Worm (Caenorhabditis elegans) whole organism, L3 larva: Measurements from ENCODE around the gene trr-1.

Source experiments
- R02D3.7 ChIP-seq: fragments of 150-350 bp; optimal IDR thresholded peaks from 2 replicates; lab custom pipeline; 2014; ENCODE audit warnings: missing biosample characterization, missing genetic modification characterization
- aly-2 ChIP-seq: fragments of 150-350 bp; optimal IDR thresholded peaks from 2 replicates; lab custom pipeline; 2014; ENCODE audit warnings: missing biosample characterization, missing genetic modification characterization
- ama-1 ChIP-seq: fragments of 150-350 bp; optimal IDR thresholded peaks from 2 replicates; lab custom pipeline; 2018
- ceh-16 ChIP-seq: sonication (generic microtip); optimal IDR thresholded peaks from 2 replicates; lab custom pipeline; 2017; ENCODE audit warnings: missing biosample characterization, missing genetic modification characterization
- ceh-28 ChIP-seq: fragments of 150-350 bp; optimal IDR thresholded peaks from 2 replicates; lab custom pipeline; 2014; ENCODE audit warnings: missing biosample characterization, missing genetic modification reagents, missing genetic modification characterization
- ceh-82 ChIP-seq: fragments of 150-350 bp; optimal IDR thresholded peaks from 2 replicates; lab custom pipeline; 2014; ENCODE audit warnings: missing biosample characterization, missing genetic modification characterization
- ceh-9 ChIP-seq: sonication (generic microtip); optimal IDR thresholded peaks from 2 replicates; lab custom pipeline; 2018; ENCODE audit warnings: missing biosample characterization, missing genetic modification characterization
- daf-12 ChIP-seq: fragments of 150-350 bp; optimal IDR thresholded peaks from 2 replicates; lab custom pipeline; 2014; ENCODE audit warnings: missing biosample characterization, missing genetic modification reagents, missing genetic modification characterization
- egl-27 ChIP-seq: sonication (generic microtip); optimal IDR thresholded peaks from 4 replicates; lab custom pipeline; 2017; ENCODE audit warnings: missing biosample characterization, missing genetic modification reagents, missing genetic modification characterization
- egl-5 ChIP-seq: fragments of 150-350 bp; optimal IDR thresholded peaks from 2 replicates; lab custom pipeline; 2017; ENCODE audit warnings: missing biosample characterization, missing genetic modification reagents, missing genetic modification characterization, inconsistent platforms
- elt-1 ChIP-seq: fragments of 150-350 bp; optimal IDR thresholded peaks from 2 replicates; lab custom pipeline; 2014; ENCODE audit warnings: missing biosample characterization, missing genetic modification characterization
- elt-2 ChIP-seq: sonication (generic microtip); optimal IDR thresholded peaks from 2 replicates; lab custom pipeline; 2016; ENCODE audit warnings: missing genetic modification reagents, mild to moderate bottlenecking, missing genetic modification characterization, missing compliant biosample characterization
- elt-3 ChIP-seq, 3 experiments: fragments of 150-350 bp in 1 of 3; sonication (generic microtip) in 2 of 3; optimal IDR thresholded peaks; 2 replicates in 2 of 3; 4 replicates in 1 of 3; lab custom pipeline; 2014 to 2017; ENCODE audit warnings: missing biosample characterization in 3 of 3, missing genetic modification characterization in 3 of 3
- eor-1 ChIP-seq, 2 experiments: fragments of 150-350 bp; optimal IDR thresholded peaks; 2 replicates each; lab custom pipeline; 2014 to 2018; ENCODE audit warnings: missing biosample characterization in 2 of 2, missing genetic modification characterization in 2 of 2
- fkh-10 ChIP-seq: sonication (generic microtip); optimal IDR thresholded peaks from 2 replicates; lab custom pipeline; 2017; ENCODE audit warnings: missing biosample characterization, missing genetic modification reagents, missing genetic modification characterization
- fkh-2 ChIP-seq: fragments of 150-350 bp; optimal IDR thresholded peaks from 2 replicates; lab custom pipeline; 2014; ENCODE audit warnings: missing biosample characterization, missing genetic modification reagents, missing genetic modification characterization
- fos-1 ChIP-seq: fragments of 150-350 bp; optimal IDR thresholded peaks from 2 replicates; lab custom pipeline; 2014; ENCODE audit warnings: missing biosample characterization, missing genetic modification characterization
- hmg-11 ChIP-seq: sonication (generic microtip); optimal IDR thresholded peaks from 2 replicates; lab custom pipeline; 2016; ENCODE audit warnings: missing genetic modification characterization, missing compliant biosample characterization
- jun-1 ChIP-seq: fragments of 150-350 bp; optimal IDR thresholded peaks from 2 replicates; lab custom pipeline; 2014; ENCODE audit warnings: missing biosample characterization, missing genetic modification reagents, missing genetic modification characterization
- lin-15B ChIP-seq: fragments of 150-350 bp; optimal IDR thresholded peaks from 2 replicates; lab custom pipeline; 2014; ENCODE audit warnings: missing biosample characterization, missing genetic modification characterization
- lin-39 ChIP-seq: fragments of 150-350 bp; optimal IDR thresholded peaks from 2 replicates; lab custom pipeline; 2018; ENCODE audit warnings: missing biosample characterization, missing genetic modification reagents, missing genetic modification characterization
- lsy-12 ChIP-seq: sonication (generic microtip); optimal IDR thresholded peaks from 2 replicates; lab custom pipeline; 2016; ENCODE audit warnings: mild to moderate bottlenecking, missing genetic modification characterization, missing compliant biosample characterization
- mdl-1 ChIP-seq: fragments of 150-350 bp; optimal IDR thresholded peaks from 2 replicates; lab custom pipeline; 2014; ENCODE audit warnings: missing biosample characterization, missing genetic modification characterization
- mml-1 ChIP-seq: fragments of 150-350 bp; sonication (generic microtip); optimal IDR thresholded peaks from 3 replicates; lab custom pipeline; 2014; ENCODE audit warnings: missing biosample characterization, missing genetic modification characterization
- nfya-1 ChIP-seq: sonication (generic microtip); optimal IDR thresholded peaks from 2 replicates; lab custom pipeline; 2017; ENCODE audit warnings: missing genetic modification characterization, mild to moderate bottlenecking, missing compliant biosample characterization, antibody characterized with exemption, moderate library complexity; ENCODE audit not compliant: insufficient read depth
- nhr-11 ChIP-seq: fragments of 150-350 bp; optimal IDR thresholded peaks from 2 replicates; lab custom pipeline; 2014; ENCODE audit warnings: missing biosample characterization, missing genetic modification characterization
- nhr-12 ChIP-seq: fragments of 150-350 bp; optimal IDR thresholded peaks from 2 replicates; lab custom pipeline; 2014; ENCODE audit warnings: missing biosample characterization, missing genetic modification characterization
- nhr-237 ChIP-seq: fragments of 150-350 bp; optimal IDR thresholded peaks from 2 replicates; lab custom pipeline; 2014; ENCODE audit warnings: missing biosample characterization, missing genetic modification characterization
- nhr-25 ChIP-seq: sonication (generic microtip); optimal IDR thresholded peaks from 2 replicates; lab custom pipeline; 2017; ENCODE audit warnings: missing biosample characterization, missing genetic modification characterization
- nhr-28 ChIP-seq: fragments of 150-350 bp; optimal IDR thresholded peaks from 2 replicates; lab custom pipeline; 2014; ENCODE audit warnings: missing biosample characterization, missing genetic modification characterization
- nhr-67 ChIP-seq: fragments of 150-350 bp; optimal IDR thresholded peaks from 2 replicates; lab custom pipeline; 2014; ENCODE audit warnings: missing biosample characterization, missing genetic modification characterization
- nhr-76 ChIP-seq: fragments of 150-350 bp; sonication (generic microtip); optimal IDR thresholded peaks from 5 replicates; lab custom pipeline; 2014; ENCODE audit warnings: missing biosample characterization, missing genetic modification characterization
- nhr-77 ChIP-seq: fragments of 150-350 bp; optimal IDR thresholded peaks from 2 replicates; lab custom pipeline; 2014; ENCODE audit warnings: missing biosample characterization, missing genetic modification characterization
- pha-4 ChIP-seq: fragments of 150-350 bp; optimal IDR thresholded peaks from 2 replicates; lab custom pipeline; 2014; ENCODE audit warnings: missing biosample characterization, missing genetic modification reagents, missing genetic modification characterization
- pqm-1 ChIP-seq: fragments of 150-350 bp; optimal IDR thresholded peaks from 2 replicates; lab custom pipeline; 2017; ENCODE audit warnings: missing biosample characterization, missing genetic modification characterization, inconsistent platforms
- sea-2 ChIP-seq: fragments of 150-350 bp; sonication (generic microtip); optimal IDR thresholded peaks from 4 replicates; lab custom pipeline; 2014; ENCODE audit warnings: missing biosample characterization, missing genetic modification reagents, missing genetic modification characterization
- skn-1 ChIP-seq: fragments of 150-350 bp; optimal IDR thresholded peaks from 2 replicates; lab custom pipeline; 2014; ENCODE audit warnings: missing biosample characterization, missing genetic modification characterization
- snpc-4 ChIP-seq: fragments of 150-350 bp; optimal IDR thresholded peaks from 2 replicates; lab custom pipeline; 2014; ENCODE audit warnings: missing biosample characterization, missing genetic modification characterization
- tbx-2 ChIP-seq: sonication (generic microtip); optimal IDR thresholded peaks from 2 replicates; lab custom pipeline; 2016; ENCODE audit warnings: mild to moderate bottlenecking, missing genetic modification characterization, missing compliant biosample characterization
- unc-39 ChIP-seq: sonication (generic microtip); optimal IDR thresholded peaks from 4 replicates; lab custom pipeline; 2017; ENCODE audit warnings: missing biosample characterization, missing genetic modification characterization
- unc-62 ChIP-seq: fragments of 150-350 bp; sonication (generic microtip); optimal IDR thresholded peaks from 4 replicates; lab custom pipeline; 2014; ENCODE audit warnings: missing biosample characterization, missing genetic modification reagents, missing genetic modification characterization
- zag-1 ChIP-seq: fragments of 150-350 bp; optimal IDR thresholded peaks from 2 replicates; lab custom pipeline; 2014; ENCODE audit warnings: missing biosample characterization, missing genetic modification characterization
- ztf-11 ChIP-seq: fragments of 150-350 bp; optimal IDR thresholded peaks from 2 replicates; lab custom pipeline; 2014; ENCODE audit warnings: missing biosample characterization, missing genetic modification characterization
- ztf-4 ChIP-seq: fragments of 150-350 bp; optimal IDR thresholded peaks from 2 replicates; lab custom pipeline; 2014; ENCODE audit warnings: missing biosample characterization, missing genetic modification characterization

The trr-1 gene

DNA sequence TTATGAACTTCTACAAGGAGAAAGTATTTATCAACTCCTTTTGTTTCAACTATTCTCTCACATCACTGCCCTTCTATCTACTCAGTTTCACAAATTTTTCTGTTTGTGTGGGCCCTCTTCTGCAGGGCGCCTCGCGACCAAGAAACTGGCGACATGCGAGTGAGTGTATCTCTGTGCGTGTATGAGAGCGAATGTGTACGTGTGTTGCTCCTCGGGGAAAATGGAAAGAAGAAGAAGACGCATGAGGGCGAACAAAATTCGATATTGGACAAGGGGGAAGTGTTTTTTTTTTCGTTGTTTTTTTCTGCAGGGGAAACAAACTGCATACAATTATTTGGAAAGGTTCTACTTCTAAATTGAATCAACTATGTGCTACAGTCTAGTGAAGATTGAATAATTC, 54.2 kb downstream of the trr-1 start:
- TF ChIP-seq hmg-11 (tag; lab: Kevin White, UChicago) (peak; percentile 51), sea-2 (GFP tag; lab: Kevin White, UChicago) (no peak), ceh-28 (no peak), nhr-67 (no peak), lsy-12 (tag; lab: Kevin White, UChicago) (no peak), elt-1 (tag; lab: Kevin White, UChicago) (no peak), nfya-1 (tag; lab: Kevin White, UChicago) (peak; percentile 57), snpc-4 (tag; lab: Kevin White, UChicago) (no peak), pha-4 (no peak), elt-2 (no peak), jun-1 (tag; lab: Kevin White, UChicago) (no peak), lin-39 (tag; lab: Kevin White, UChicago) (peak; percentile 48), ceh-9 (tag; lab: Kevin White, UChicago) (no peak), nhr-76 (no peak), fos-1 (tag; lab: Kevin White, UChicago) (no peak), ceh-82 (peak; percentile 3), mml-1 (no peak), zag-1 (tag; lab: Kevin White, UChicago) (no peak), nhr-12 (tag; lab: Kevin White, UChicago) (no peak), fkh-2 (tag; lab: Kevin White, UChicago) (no peak), mdl-1 (tag; lab: Kevin White, UChicago) (no peak)

- TF ChIP-seq lin-39 (tag; lab: Kevin White, UChicago): no peak
- TF ChIP-seq nhr-77 (tag; lab: Kevin White, UChicago): no peak
- no peak for TF ChIP-seq pqm-1 (tag; lab: Kevin White, UChicago)
- TF ChIP-seq ceh-82: no peak
- TF ChIP-seq nhr-25 (tag; lab: Kevin White, UChicago): peak; percentile 61
- no peak for TF ChIP-seq elt-3 (tag; optimal IDR thresholded peaks at IDR 0.05; lab: Kevin White, UChicago)
- TF ChIP-seq egl-5 (tag; lab: Kevin White, UChicago): no peak
- no peak for TF ChIP-seq lin-15B
- TF ChIP-seq sea-2 (GFP tag; lab: Kevin White, UChicago): no peak
- TF ChIP-seq R02D3.7 (tag; lab: Kevin White, UChicago): no peak
- TF ChIP-seq egl-27 (tag; lab: Kevin White, UChicago): no peak
- peak; percentile 80 for TF ChIP-seq pha-4
- no peak for TF ChIP-seq nhr-76
- TF ChIP-seq fkh-10 (GFP tag; lab: Kevin White, UChicago): no peak
- no peak for TF ChIP-seq fkh-2 (tag; lab: Kevin White, UChicago)
- TF ChIP-seq ztf-4 (tag; lab: Kevin White, UChicago): no peak
Measured at ce11 chrII:11620630-11621246, 55.0 kb downstream of the trr-1 start.

DNA sequence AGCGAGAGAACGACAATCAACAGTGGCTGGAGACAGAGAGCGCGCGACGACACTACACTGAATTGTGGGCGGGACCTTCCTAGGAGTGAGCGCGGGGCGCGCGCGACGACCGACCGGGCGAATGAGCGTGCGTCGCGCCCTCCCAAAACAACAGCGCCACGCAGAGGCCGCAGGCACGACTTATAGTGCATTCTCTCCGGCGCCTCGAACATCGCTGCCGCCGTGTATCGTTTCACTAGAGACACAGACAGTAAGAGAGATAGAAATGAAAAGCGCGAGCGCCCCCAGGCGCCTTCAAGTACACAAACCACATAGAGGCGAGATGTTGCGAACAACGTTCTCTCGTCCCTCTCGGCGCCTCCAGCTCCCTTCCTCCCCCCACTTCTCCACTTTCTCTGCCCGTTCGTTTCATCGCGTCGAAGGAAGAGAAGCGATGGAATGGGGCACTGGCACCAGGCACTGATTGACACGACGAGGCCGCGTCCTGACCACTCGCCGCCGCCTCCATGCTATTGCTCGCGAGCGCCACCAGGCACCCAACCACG, 55.8 kb downstream of the trr-1 start:
- peak; percentile 78 for TF ChIP-seq ceh-28
- TF ChIP-seq mdl-1 (tag; lab: Kevin White, UChicago): peak; percentile 41
- peak; percentile 77 for TF ChIP-seq tbx-2
- peak; percentile 76 for TF ChIP-seq daf-12 (tag; lab: Kevin White, UChicago)
- no peak for TF ChIP-seq fkh-10 (GFP tag; lab: Kevin White, UChicago)
- TF ChIP-seq nhr-237 (tag; lab: Kevin White, UChicago): no peak
- no peak for TF ChIP-seq ceh-16 (tag; lab: Kevin White, UChicago)
- TF ChIP-seq nhr-67: no peak
- TF ChIP-seq lin-39 (tag; lab: Kevin White, UChicago): peak; percentile 4
- TF ChIP-seq nhr-12 (tag; lab: Kevin White, UChicago): no peak
- peak; percentile 55 for TF ChIP-seq ceh-82
- no peak for TF ChIP-seq unc-39 (tag; lab: Kevin White, UChicago)
- no peak for TF ChIP-seq nhr-28 (tag; lab: Kevin White, UChicago)
- peak; percentile 15 for TF ChIP-seq skn-1 (tag; lab: Kevin White, UChicago)
- TF ChIP-seq nhr-25 (tag; lab: Kevin White, UChicago): peak; percentile 81
- peak; percentile 47 for TF ChIP-seq pqm-1 (tag; lab: Kevin White, UChicago)
- TF ChIP-seq snpc-4 (tag; lab: Kevin White, UChicago): peak; percentile 80
- peak; percentile 69 for TF ChIP-seq egl-27 (tag; lab: Kevin White, UChicago)
- TF ChIP-seq ama-1: no peak
- TF ChIP-seq ztf-4 (tag; lab: Kevin White, UChicago): peak; percentile 5
- peak; percentile 68 for TF ChIP-seq unc-62 (GFP tag; lab: Kevin White, UChicago)
- TF ChIP-seq elt-2: peak; percentile 81
- TF ChIP-seq R02D3.7 (tag; lab: Kevin White, UChicago): peak; percentile 41
- no peak for TF ChIP-seq eor-1 (tag; optimal IDR thresholded peaks at IDR 0.05; lab: Kevin White, UChicago)
- TF ChIP-seq nhr-76: no peak
- TF ChIP-seq lsy-12 (tag; lab: Kevin White, UChicago): peak; percentile 54
- TF ChIP-seq ceh-9 (tag; lab: Kevin White, UChicago): no peak
- peak; percentile 54 for TF ChIP-seq zag-1 (tag; lab: Kevin White, UChicago)
- TF ChIP-seq sea-2 (GFP tag; lab: Kevin White, UChicago): no peak
- TF ChIP-seq egl-5 (tag; lab: Kevin White, UChicago): peak; percentile 51
- TF ChIP-seq ztf-11 (tag; lab: Kevin White, UChicago): no peak
- TF ChIP-seq nhr-11 (tag; lab: Kevin White, UChicago): peak; percentile 18
- TF ChIP-seq nfya-1 (tag; lab: Kevin White, UChicago): peak; percentile 95
- peak in 1 of 3 experiments; percentile 42 for TF ChIP-seq elt-3 (tag; optimal IDR thresholded peaks at IDR 0.05; lab: Kevin White, UChicago)
- TF ChIP-seq jun-1 (tag; lab: Kevin White, UChicago): peak; percentile 75
- TF ChIP-seq pha-4: peak; percentile 85
- TF ChIP-seq aly-2 (tag; lab: Kevin White, UChicago): no peak
- peak; percentile 87 for TF ChIP-seq hmg-11 (tag; lab: Kevin White, UChicago)
- TF ChIP-seq lin-15B: peak; percentile 45
